Worm (Caenorhabditis elegans) whole organism, L2 larva: ENCODE measurements around the gene C05B5.4.

Source experiments
- F13H6.1 ChIP-seq: sonication (generic microtip); optimal IDR thresholded peaks from 2 replicates; lab custom pipeline; 2016; ENCODE audit warnings: missing genetic modification characterization, missing compliant biosample characterization
- R02D3.7 ChIP-seq: fragments of 150-350 bp; optimal IDR thresholded peaks from 2 replicates; lab custom pipeline; 2014; ENCODE audit warnings: missing biosample characterization, missing genetic modification characterization
- Y55F3AM.14 ChIP-seq: fragments of 200-800 bp; sonication (Bioruptor generic); optimal IDR thresholded peaks from 2 replicates; lab custom pipeline; 2018; ENCODE audit warnings: mild to moderate bottlenecking, missing genetic modification characterization, missing compliant biosample characterization
- ZK546.5 ChIP-seq: sonication (generic microtip); optimal IDR thresholded peaks from 2 replicates; lab custom pipeline; 2017; ENCODE audit warnings: missing biosample characterization, missing genetic modification characterization
- alr-1 ChIP-seq: fragments of 150-350 bp; optimal IDR thresholded peaks from 2 replicates; lab custom pipeline; 2014; ENCODE audit warnings: missing biosample characterization, missing genetic modification characterization
- aly-2 ChIP-seq: fragments of 150-350 bp; optimal IDR thresholded peaks from 2 replicates; lab custom pipeline; 2014; ENCODE audit warnings: missing biosample characterization, missing genetic modification characterization
- ama-1 ChIP-seq: fragments of 150-350 bp; optimal IDR thresholded peaks from 2 replicates; lab custom pipeline; 2018; ENCODE audit warnings: inconsistent platforms
- blmp-1 ChIP-seq: sonication (generic microtip); optimal IDR thresholded peaks from 2 replicates; lab custom pipeline; 2017; ENCODE audit warnings: missing genetic modification characterization, mild to moderate bottlenecking, missing compliant biosample characterization, antibody characterized with exemption, moderate library complexity; ENCODE audit not compliant: insufficient read depth
- ceh-82 ChIP-seq: fragments of 150-350 bp; optimal IDR thresholded peaks from 2 replicates; lab custom pipeline; 2014; ENCODE audit warnings: missing biosample characterization, missing genetic modification characterization
- crh-2 ChIP-seq: sonication (generic microtip); optimal IDR thresholded peaks from 2 replicates; lab custom pipeline; 2017; ENCODE audit warnings: missing biosample characterization, missing genetic modification characterization
- dmd-4 ChIP-seq: sonication (generic microtip); optimal IDR thresholded peaks from 2 replicates; lab custom pipeline; 2017; ENCODE audit warnings: missing biosample characterization, missing genetic modification characterization
- egl-27 ChIP-seq: sonication (generic microtip); optimal IDR thresholded peaks from 3 replicates; lab custom pipeline; 2017; ENCODE audit warnings: missing biosample characterization, missing genetic modification reagents, missing genetic modification characterization
- elt-1 ChIP-seq: fragments of 150-350 bp; optimal IDR thresholded peaks from 2 replicates; lab custom pipeline; 2014; ENCODE audit warnings: missing biosample characterization, missing genetic modification characterization
- elt-3 ChIP-seq: sonication (generic microtip); optimal IDR thresholded peaks from 2 replicates; lab custom pipeline; 2017; ENCODE audit warnings: missing biosample characterization, missing genetic modification characterization
- fos-1 ChIP-seq: fragments of 150-350 bp; optimal IDR thresholded peaks from 2 replicates; lab custom pipeline; 2014; ENCODE audit warnings: missing biosample characterization, missing genetic modification characterization
- lin-11 ChIP-seq: fragments of 150-350 bp; sonication (generic microtip); optimal IDR thresholded peaks from 2 replicates; lab custom pipeline; 2014; ENCODE audit warnings: missing biosample characterization, missing genetic modification characterization, inconsistent platforms, mixed read lengths
- lin-13 ChIP-seq: fragments of 150-350 bp; optimal IDR thresholded peaks from 2 replicates; lab custom pipeline; 2014; ENCODE audit warnings: missing biosample characterization, missing genetic modification reagents, missing genetic modification characterization
- lin-39 ChIP-seq: fragments of 150-350 bp; optimal IDR thresholded peaks from 2 replicates; lab custom pipeline; 2014; ENCODE audit warnings: missing biosample characterization, missing genetic modification reagents, missing genetic modification characterization
- lsy-2 ChIP-seq, 2 experiments: fragments of 150-350 bp in 1 of 2; sonication (generic microtip) in 1 of 2; optimal IDR thresholded peaks; 2 replicates each; lab custom pipeline; 2014 to 2017; ENCODE audit warnings: missing biosample characterization in 2 of 2, missing genetic modification characterization in 2 of 2
- mab-5 ChIP-seq: fragments of 150-350 bp; optimal IDR thresholded peaks from 2 replicates; lab custom pipeline; 2014; ENCODE audit warnings: missing biosample characterization, missing genetic modification characterization
- mdl-1 ChIP-seq, 2 experiments: fragments of 150-350 bp in 1 of 2; sonication (generic microtip) in 1 of 2; optimal IDR thresholded peaks; 2 replicates each; lab custom pipeline; 2017; ENCODE audit warnings: missing biosample characterization in 2 of 2, missing genetic modification characterization in 2 of 2
- nhr-10 ChIP-seq: sonication (generic microtip); optimal IDR thresholded peaks from 2 replicates; lab custom pipeline; 2017; ENCODE audit warnings: missing biosample characterization, missing genetic modification characterization
- nhr-11 ChIP-seq: fragments of 150-350 bp; optimal IDR thresholded peaks from 2 replicates; lab custom pipeline; 2014; ENCODE audit warnings: missing biosample characterization, missing genetic modification characterization
- nhr-12 ChIP-seq: fragments of 150-350 bp; optimal IDR thresholded peaks from 2 replicates; lab custom pipeline; 2014; ENCODE audit warnings: missing biosample characterization, missing genetic modification characterization
- nhr-21 ChIP-seq: fragments of 150-350 bp; optimal IDR thresholded peaks from 2 replicates; lab custom pipeline; 2014; ENCODE audit warnings: missing biosample characterization, missing genetic modification characterization
- nhr-237 ChIP-seq: fragments of 150-350 bp; optimal IDR thresholded peaks from 2 replicates; lab custom pipeline; 2014; ENCODE audit warnings: missing biosample characterization, missing genetic modification characterization
- nhr-6 ChIP-seq: fragments of 150-350 bp; optimal IDR thresholded peaks from 2 replicates; lab custom pipeline; 2014; ENCODE audit warnings: missing biosample characterization, missing genetic modification characterization
- peb-1 ChIP-seq: fragments of 150-350 bp; optimal IDR thresholded peaks from 2 replicates; lab custom pipeline; 2014; ENCODE audit warnings: missing biosample characterization, missing genetic modification characterization
- skn-1 ChIP-seq: sonication (generic microtip); optimal IDR thresholded peaks from 2 replicates; lab custom pipeline; 2017; ENCODE audit warnings: missing biosample characterization, missing genetic modification characterization
- sma-9 ChIP-seq, 2 experiments: fragments of 150-350 bp in 1 of 2; sonication (generic microtip) in 1 of 2; optimal IDR thresholded peaks; 2 replicates each; lab custom pipeline; 2014 to 2016; ENCODE audit warnings: missing genetic modification characterization in 2 of 2, mild to moderate bottlenecking in 1 of 2, missing biosample characterization in 1 of 2, missing compliant biosample characterization in 1 of 2, missing genetic modification reagents in 1 of 2, moderate library complexity in 1 of 2
- snpc-4 ChIP-seq: fragments of 150-350 bp; optimal IDR thresholded peaks from 2 replicates; lab custom pipeline; 2014; ENCODE audit warnings: missing biosample characterization, missing genetic modification characterization
- unc-39 ChIP-seq: fragments of 150-350 bp; optimal IDR thresholded peaks from 2 replicates; lab custom pipeline; 2014; ENCODE audit warnings: missing biosample characterization, missing genetic modification characterization
- unc-55 ChIP-seq: fragments of 150-350 bp; sonication (generic microtip); optimal IDR thresholded peaks from 3 replicates; lab custom pipeline; 2014; ENCODE audit warnings: missing biosample characterization, missing genetic modification reagents, missing genetic modification characterization
- unc-62 ChIP-seq: fragments of 150-350 bp; optimal IDR thresholded peaks from 2 replicates; lab custom pipeline; 2014; ENCODE audit warnings: missing biosample characterization, missing genetic modification reagents, missing genetic modification characterization
- zag-1 ChIP-seq: fragments of 150-350 bp; optimal IDR thresholded peaks from 2 replicates; lab custom pipeline; 2014; ENCODE audit warnings: missing biosample characterization, missing genetic modification characterization
- ztf-1 ChIP-seq: fragments of 200-800 bp; sonication (Bioruptor generic); conservative IDR thresholded peaks from 2 replicates; pipeline ENCODE4 v1.3.6; 2022; ENCODE audit warnings: missing genetic modification characterization, missing compliant biosample characterization
- ztf-11 ChIP-seq: sonication (generic microtip); optimal IDR thresholded peaks from 2 replicates; lab custom pipeline; 2017; ENCODE audit warnings: missing biosample characterization, missing genetic modification characterization
- ztf-4 ChIP-seq: fragments of 150-350 bp; optimal IDR thresholded peaks from 2 replicates; lab custom pipeline; 2014; ENCODE audit warnings: missing biosample characterization, missing genetic modification characterization

Gene C05B5.4

DNA sequence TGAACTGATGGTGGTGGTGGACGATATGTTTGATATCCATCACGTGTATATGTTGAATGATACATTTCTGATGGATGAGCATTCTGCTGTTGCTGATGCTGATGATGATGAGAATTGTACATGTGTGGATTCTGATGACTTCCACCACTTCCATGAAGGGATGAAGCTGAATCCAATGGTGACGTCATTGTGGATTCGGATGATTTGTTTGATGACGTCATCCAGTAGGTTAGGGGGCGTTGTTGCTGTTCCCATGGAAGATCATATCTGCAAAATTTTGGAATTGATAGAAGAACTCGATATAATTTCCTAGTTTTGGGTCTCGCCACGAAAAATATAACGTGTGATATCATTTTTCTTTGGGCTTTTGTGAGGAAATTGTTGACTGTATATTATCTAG is 30.2 kb upstream of the C05B5.4 start:
- no peak for TF ChIP-seq aly-2 (tag; lab: Kevin White, UChicago)
- no peak for TF ChIP-seq ZK546.5 (tag; lab: Kevin White, UChicago)
- TF ChIP-seq lin-39 (tag; lab: Kevin White, UChicago), result no peak
- TF ChIP-seq nhr-11 (tag; lab: Kevin White, UChicago), result no peak
- no peak for TF ChIP-seq ztf-11 (tag; lab: Kevin White, UChicago)
- TF ChIP-seq nhr-237 (tag; lab: Kevin White, UChicago), result no peak
- no peak for TF ChIP-seq Y55F3AM.14 (GFP tag; lab: Kevin White, UChicago)
- TF ChIP-seq elt-3 (tag; lab: Kevin White, UChicago), result no peak
- TF ChIP-seq alr-1 (tag; lab: Kevin White, UChicago), result no peak
- no peak for TF ChIP-seq ceh-82
- no peak for TF ChIP-seq unc-39
- no peak for TF ChIP-seq skn-1 (tag; lab: Kevin White, UChicago)
- TF ChIP-seq unc-55 (GFP tag; lab: Kevin White, UChicago), result no peak
- no peak for TF ChIP-seq lsy-2 (tag; optimal IDR thresholded peaks at IDR 0.05; lab: Kevin White, UChicago)
- no peak for TF ChIP-seq mab-5 (tag; lab: Kevin White, UChicago)
- TF ChIP-seq R02D3.7 (tag; lab: Kevin White, UChicago), result no peak
- TF ChIP-seq fos-1 (tag; lab: Kevin White, UChicago), result no peak
- no peak for TF ChIP-seq peb-1 (tag; lab: Kevin White, UChicago)
- TF ChIP-seq unc-62 (GFP tag; lab: Kevin White, UChicago), result no peak
- no peak for TF ChIP-seq sma-9 (GFP tag; optimal IDR thresholded peaks at IDR 0.05; lab: Kevin White, UChicago)
- TF ChIP-seq sma-9 (tag; optimal IDR thresholded peaks at IDR 0.05; lab: Kevin White, UChicago), result no peak

DNA sequence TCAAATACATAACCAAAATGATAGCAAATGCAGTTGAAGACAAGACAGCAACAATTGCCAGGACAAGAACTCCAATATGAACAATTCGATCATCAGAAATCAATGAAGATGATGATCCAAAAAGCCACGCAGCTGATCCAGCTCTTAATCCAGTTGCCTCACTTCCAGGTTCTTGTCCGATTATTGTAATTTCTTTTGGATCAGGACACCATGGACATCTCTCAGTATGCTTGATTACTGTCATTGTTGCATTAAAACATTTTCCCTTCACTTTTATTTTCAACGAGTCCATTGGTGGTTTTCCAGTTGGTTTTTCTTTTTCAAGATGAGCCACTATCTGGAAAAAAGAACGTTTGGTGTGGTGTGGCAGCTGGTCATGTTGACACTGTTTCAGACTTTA is 29.3 kb upstream of the C05B5.4 start:
- TF ChIP-seq ama-1, result no peak
- TF ChIP-seq mab-5 (tag; lab: Kevin White, UChicago), result no peak
- TF ChIP-seq alr-1 (tag; lab: Kevin White, UChicago), result no peak
- no peak for TF ChIP-seq nhr-12 (tag; lab: Kevin White, UChicago)
- TF ChIP-seq ztf-4 (tag; lab: Kevin White, UChicago), result no peak
- TF ChIP-seq nhr-21, result no peak
- no peak for TF ChIP-seq lin-13
- no peak for TF ChIP-seq lin-11 (tag; lab: Kevin White, UChicago)
- TF ChIP-seq sma-9 (GFP tag; optimal IDR thresholded peaks at IDR 0.05; lab: Kevin White, UChicago), result no peak
- no peak for TF ChIP-seq sma-9 (tag; optimal IDR thresholded peaks at IDR 0.05; lab: Kevin White, UChicago)
- no peak for TF ChIP-seq unc-55 (GFP tag; lab: Kevin White, UChicago)
- no peak for TF ChIP-seq ztf-1 (GFP tag; lab: Robert Waterston, UW)
- TF ChIP-seq nhr-11 (tag; lab: Kevin White, UChicago), result no peak
- TF ChIP-seq zag-1 (tag; lab: Kevin White, UChicago), result no peak
- no peak for TF ChIP-seq crh-2 (tag; lab: Kevin White, UChicago)
- TF ChIP-seq dmd-4 (tag; lab: Kevin White, UChicago), result no peak
- no peak for TF ChIP-seq blmp-1 (tag; lab: Kevin White, UChicago)
- no peak for TF ChIP-seq nhr-237 (tag; lab: Kevin White, UChicago)
- TF ChIP-seq mdl-1 (tag; optimal IDR thresholded peaks at IDR 0.05; lab: Kevin White, UChicago), result no peak
- no peak for TF ChIP-seq F13H6.1 (tag; lab: Kevin White, UChicago)

DNA sequence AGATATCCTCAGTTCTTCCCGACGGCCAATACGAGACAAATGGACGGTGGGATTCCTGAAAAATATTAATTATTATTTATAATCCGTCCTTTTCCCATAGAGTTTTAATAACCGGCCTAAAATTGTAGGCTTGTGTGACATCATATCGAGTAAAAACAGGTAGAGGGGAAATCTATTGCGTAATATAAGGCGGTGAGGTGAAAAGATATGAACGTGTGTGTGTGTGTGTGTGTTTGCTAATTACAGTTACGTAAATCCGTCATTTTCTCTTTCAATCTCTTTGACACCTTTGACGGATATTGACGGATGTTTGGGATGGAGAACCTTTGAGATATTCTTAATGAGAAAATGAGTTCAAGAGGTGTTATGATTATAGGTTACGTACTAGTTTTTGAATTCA is 28.2 kb upstream of the C05B5.4 start:
- TF ChIP-seq blmp-1 (tag; lab: Kevin White, UChicago) (no peak), nhr-6 (no peak), Y55F3AM.14 (GFP tag; lab: Kevin White, UChicago) (no peak), lin-13 (no peak), skn-1 (tag; lab: Kevin White, UChicago) (no peak), snpc-4 (no peak), nhr-10 (tag; lab: Kevin White, UChicago) (no peak), unc-39 (no peak), alr-1 (tag; lab: Kevin White, UChicago) (no peak), egl-27 (tag; lab: Kevin White, UChicago) (no peak), ama-1 (no peak), lin-39 (tag; lab: Kevin White, UChicago) (no peak), elt-1 (tag; lab: Kevin White, UChicago) (no peak)
